Worm (Caenorhabditis elegans) whole organism, L2 larva: ENCODE results near the gene idpp-5.
A peak's percentile ranks its signal among the peaks of the same experiment; 100 is the strongest.

Experiments used
- C34F6.9 ChIP-seq: fragments of 150-350 bp; optimal IDR thresholded peaks from 2 replicates; lab custom pipeline; 2014; ENCODE audit warnings: missing biosample characterization, missing genetic modification characterization
- F13H6.1 ChIP-seq: sonication (generic microtip); optimal IDR thresholded peaks from 2 replicates; lab custom pipeline; 2016; ENCODE audit warnings: missing genetic modification characterization, missing compliant biosample characterization
- R02D3.7 ChIP-seq: fragments of 150-350 bp; optimal IDR thresholded peaks from 2 replicates; lab custom pipeline; 2014; ENCODE audit warnings: missing biosample characterization, missing genetic modification characterization
- Y55F3AM.14 ChIP-seq: fragments of 200-800 bp; sonication (Bioruptor generic); optimal IDR thresholded peaks from 2 replicates; lab custom pipeline; 2018; ENCODE audit warnings: mild to moderate bottlenecking, missing genetic modification characterization, missing compliant biosample characterization
- ZK546.5 ChIP-seq: sonication (generic microtip); optimal IDR thresholded peaks from 2 replicates; lab custom pipeline; 2017; ENCODE audit warnings: missing biosample characterization, missing genetic modification characterization
- alr-1 ChIP-seq: fragments of 150-350 bp; optimal IDR thresholded peaks from 2 replicates; lab custom pipeline; 2014; ENCODE audit warnings: missing biosample characterization, missing genetic modification characterization
- aly-2 ChIP-seq: fragments of 150-350 bp; optimal IDR thresholded peaks from 2 replicates; lab custom pipeline; 2014; ENCODE audit warnings: missing biosample characterization, missing genetic modification characterization
- ama-1 ChIP-seq: fragments of 150-350 bp; optimal IDR thresholded peaks from 2 replicates; lab custom pipeline; 2018; ENCODE audit warnings: inconsistent platforms
- blmp-1 ChIP-seq: sonication (generic microtip); optimal IDR thresholded peaks from 2 replicates; lab custom pipeline; 2017; ENCODE audit warnings: missing genetic modification characterization, mild to moderate bottlenecking, missing compliant biosample characterization, antibody characterized with exemption, moderate library complexity; ENCODE audit not compliant: insufficient read depth
- ceh-16 ChIP-seq: fragments of 150-350 bp; optimal IDR thresholded peaks from 2 replicates; lab custom pipeline; 2014; ENCODE audit warnings: missing biosample characterization, missing genetic modification characterization
- ceh-82 ChIP-seq: fragments of 150-350 bp; optimal IDR thresholded peaks from 2 replicates; lab custom pipeline; 2014; ENCODE audit warnings: missing biosample characterization, missing genetic modification characterization
- crh-2 ChIP-seq: sonication (generic microtip); optimal IDR thresholded peaks from 2 replicates; lab custom pipeline; 2017; ENCODE audit warnings: missing biosample characterization, missing genetic modification characterization
- dmd-4 ChIP-seq: sonication (generic microtip); optimal IDR thresholded peaks from 2 replicates; lab custom pipeline; 2017; ENCODE audit warnings: missing biosample characterization, missing genetic modification characterization
- egl-27 ChIP-seq: sonication (generic microtip); optimal IDR thresholded peaks from 3 replicates; lab custom pipeline; 2017; ENCODE audit warnings: missing biosample characterization, missing genetic modification reagents, missing genetic modification characterization
- elt-1 ChIP-seq: fragments of 150-350 bp; optimal IDR thresholded peaks from 2 replicates; lab custom pipeline; 2014; ENCODE audit warnings: missing biosample characterization, missing genetic modification characterization
- elt-3 ChIP-seq: sonication (generic microtip); optimal IDR thresholded peaks from 2 replicates; lab custom pipeline; 2017; ENCODE audit warnings: missing biosample characterization, missing genetic modification characterization
- fos-1 ChIP-seq: fragments of 150-350 bp; optimal IDR thresholded peaks from 2 replicates; lab custom pipeline; 2014; ENCODE audit warnings: missing biosample characterization, missing genetic modification characterization
- gmeb-1 ChIP-seq: fragments of 150-350 bp; optimal IDR thresholded peaks from 2 replicates; lab custom pipeline; 2014; ENCODE audit warnings: missing biosample characterization, missing genetic modification characterization
- lin-11 ChIP-seq: fragments of 150-350 bp; sonication (generic microtip); optimal IDR thresholded peaks from 2 replicates; lab custom pipeline; 2014; ENCODE audit warnings: missing biosample characterization, missing genetic modification characterization, inconsistent platforms, mixed read lengths
- lin-13 ChIP-seq: fragments of 150-350 bp; optimal IDR thresholded peaks from 2 replicates; lab custom pipeline; 2014; ENCODE audit warnings: missing biosample characterization, missing genetic modification reagents, missing genetic modification characterization
- lin-39 ChIP-seq: fragments of 150-350 bp; optimal IDR thresholded peaks from 2 replicates; lab custom pipeline; 2014; ENCODE audit warnings: missing biosample characterization, missing genetic modification reagents, missing genetic modification characterization
- lsy-2 ChIP-seq, 2 experiments: fragments of 150-350 bp in 1 of 2; sonication (generic microtip) in 1 of 2; optimal IDR thresholded peaks; 2 replicates each; lab custom pipeline; 2014 to 2017; ENCODE audit warnings: missing biosample characterization in 2 of 2, missing genetic modification characterization in 2 of 2
- mab-5 ChIP-seq: fragments of 150-350 bp; optimal IDR thresholded peaks from 2 replicates; lab custom pipeline; 2014; ENCODE audit warnings: missing biosample characterization, missing genetic modification characterization
- mbf-1 ChIP-seq: sonication (generic microtip); optimal IDR thresholded peaks from 2 replicates; lab custom pipeline; 2017; ENCODE audit warnings: missing biosample characterization, missing genetic modification characterization
- mdl-1 ChIP-seq, 2 experiments: fragments of 150-350 bp in 1 of 2; sonication (generic microtip) in 1 of 2; optimal IDR thresholded peaks; 2 replicates each; lab custom pipeline; 2017; ENCODE audit warnings: missing biosample characterization in 2 of 2, missing genetic modification characterization in 2 of 2
- nhr-10 ChIP-seq: sonication (generic microtip); optimal IDR thresholded peaks from 2 replicates; lab custom pipeline; 2017; ENCODE audit warnings: missing biosample characterization, missing genetic modification characterization
- nhr-11 ChIP-seq: fragments of 150-350 bp; optimal IDR thresholded peaks from 2 replicates; lab custom pipeline; 2014; ENCODE audit warnings: missing biosample characterization, missing genetic modification characterization
- nhr-12 ChIP-seq: fragments of 150-350 bp; optimal IDR thresholded peaks from 2 replicates; lab custom pipeline; 2014; ENCODE audit warnings: missing biosample characterization, missing genetic modification characterization
- nhr-129 ChIP-seq: fragments of 150-350 bp; optimal IDR thresholded peaks from 2 replicates; lab custom pipeline; 2014; ENCODE audit warnings: missing biosample characterization, missing genetic modification characterization
- nhr-21 ChIP-seq: fragments of 150-350 bp; optimal IDR thresholded peaks from 2 replicates; lab custom pipeline; 2014; ENCODE audit warnings: missing biosample characterization, missing genetic modification characterization
- nhr-23 ChIP-seq: fragments of 150-350 bp; optimal IDR thresholded peaks from 2 replicates; lab custom pipeline; 2014; ENCODE audit warnings: missing biosample characterization, missing genetic modification reagents, missing genetic modification characterization
- nhr-237 ChIP-seq: fragments of 150-350 bp; optimal IDR thresholded peaks from 2 replicates; lab custom pipeline; 2014; ENCODE audit warnings: missing biosample characterization, missing genetic modification characterization
- nhr-25 ChIP-seq: fragments of 150-350 bp; sonication (generic microtip); optimal IDR thresholded peaks from 3 replicates; lab custom pipeline; 2014; ENCODE audit warnings: missing biosample characterization, missing genetic modification characterization
- nhr-6 ChIP-seq: fragments of 150-350 bp; optimal IDR thresholded peaks from 2 replicates; lab custom pipeline; 2014; ENCODE audit warnings: missing biosample characterization, missing genetic modification characterization
- nhr-77 ChIP-seq: fragments of 150-350 bp; optimal IDR thresholded peaks from 2 replicates; lab custom pipeline; 2014; ENCODE audit warnings: missing biosample characterization, missing genetic modification characterization
- peb-1 ChIP-seq: fragments of 150-350 bp; optimal IDR thresholded peaks from 2 replicates; lab custom pipeline; 2014; ENCODE audit warnings: missing biosample characterization, missing genetic modification characterization
- sem-4 ChIP-seq: fragments of 150-350 bp; optimal IDR thresholded peaks from 2 replicates; lab custom pipeline; 2014; ENCODE audit warnings: missing biosample characterization, missing genetic modification reagents, missing genetic modification characterization
- skn-1 ChIP-seq: sonication (generic microtip); optimal IDR thresholded peaks from 2 replicates; lab custom pipeline; 2017; ENCODE audit warnings: missing biosample characterization, missing genetic modification characterization
- sma-3 ChIP-seq: sonication (generic microtip); optimal IDR thresholded peaks from 2 replicates; lab custom pipeline; 2016; ENCODE audit warnings: missing genetic modification reagents, missing genetic modification characterization, missing compliant biosample characterization
- sma-9 ChIP-seq, 2 experiments: fragments of 150-350 bp in 1 of 2; sonication (generic microtip) in 1 of 2; optimal IDR thresholded peaks; 2 replicates each; lab custom pipeline; 2014 to 2016; ENCODE audit warnings: missing genetic modification characterization in 2 of 2, mild to moderate bottlenecking in 1 of 2, missing biosample characterization in 1 of 2, missing compliant biosample characterization in 1 of 2, missing genetic modification reagents in 1 of 2, moderate library complexity in 1 of 2
- snpc-4 ChIP-seq: fragments of 150-350 bp; optimal IDR thresholded peaks from 2 replicates; lab custom pipeline; 2014; ENCODE audit warnings: missing biosample characterization, missing genetic modification characterization
- unc-39 ChIP-seq: fragments of 150-350 bp; optimal IDR thresholded peaks from 2 replicates; lab custom pipeline; 2014; ENCODE audit warnings: missing biosample characterization, missing genetic modification characterization
- unc-55 ChIP-seq: fragments of 150-350 bp; sonication (generic microtip); optimal IDR thresholded peaks from 3 replicates; lab custom pipeline; 2014; ENCODE audit warnings: missing biosample characterization, missing genetic modification reagents, missing genetic modification characterization
- unc-62 ChIP-seq: fragments of 150-350 bp; optimal IDR thresholded peaks from 2 replicates; lab custom pipeline; 2014; ENCODE audit warnings: missing biosample characterization, missing genetic modification reagents, missing genetic modification characterization
- zag-1 ChIP-seq: fragments of 150-350 bp; optimal IDR thresholded peaks from 2 replicates; lab custom pipeline; 2014; ENCODE audit warnings: missing biosample characterization, missing genetic modification characterization
- ztf-1 ChIP-seq: fragments of 200-800 bp; sonication (Bioruptor generic); conservative IDR thresholded peaks from 2 replicates; pipeline ENCODE4 v1.3.6; 2022; ENCODE audit warnings: missing genetic modification characterization, missing compliant biosample characterization
- ztf-11 ChIP-seq: sonication (generic microtip); optimal IDR thresholded peaks from 2 replicates; lab custom pipeline; 2017; ENCODE audit warnings: missing biosample characterization, missing genetic modification characterization
- ztf-4 ChIP-seq: fragments of 150-350 bp; optimal IDR thresholded peaks from 2 replicates; lab custom pipeline; 2014; ENCODE audit warnings: missing biosample characterization, missing genetic modification characterization

The idpp-5 gene

ce11 chrX:3788483-3788882 lies 4.1 kb downstream of the idpp-5 start (continued):
- TF ChIP-seq sma-9 (GFP tag; optimal IDR thresholded peaks at IDR 0.05; lab: Kevin White, UChicago) = peak; percentile 78
- TF ChIP-seq sma-9 (tag; optimal IDR thresholded peaks at IDR 0.05; lab: Kevin White, UChicago) = no peak
- TF ChIP-seq R02D3.7 (tag; lab: Kevin White, UChicago) = no peak
- TF ChIP-seq C34F6.9 = peak; percentile 29
- no peak for TF ChIP-seq unc-62 (GFP tag; lab: Kevin White, UChicago)
- TF ChIP-seq nhr-129 (tag; lab: Kevin White, UChicago) = peak; percentile 90
- TF ChIP-seq zag-1 = no peak
- TF ChIP-seq lsy-2 (tag; optimal IDR thresholded peaks at IDR 0.05; lab: Kevin White, UChicago) = peak in 1 of 2 experiments; percentile 68
- TF ChIP-seq ZK546.5 (tag; lab: Kevin White, UChicago) = no peak
- no peak for TF ChIP-seq lin-11 (tag; lab: Kevin White, UChicago)

ce11 chrX:3787431-3788076 lies 5.1 kb downstream of the idpp-5 start, which contains the start of gene pmpl-1:
pmpl-1 (plus strand) TSS chrX:3788026.
- TF ChIP-seq zag-1 = no peak
- peak; percentile 41 for TF ChIP-seq sem-4 (tag; lab: Kevin White, UChicago)
- TF ChIP-seq ztf-4 = no peak
- no peak for TF ChIP-seq ceh-82 (tag; lab: Kevin White, UChicago)
- TF ChIP-seq ztf-11 = no peak
- no peak for TF ChIP-seq gmeb-1
- no peak for TF ChIP-seq aly-2 (tag; lab: Kevin White, UChicago)
- peak in 1 of 2 experiments; percentile 27 for TF ChIP-seq lsy-2 (tag; optimal IDR thresholded peaks at IDR 0.05; lab: Kevin White, UChicago)
- no peak for TF ChIP-seq peb-1 (tag; lab: Kevin White, UChicago)
- TF ChIP-seq mab-5 (tag; lab: Kevin White, UChicago) = no peak
- no peak for TF ChIP-seq unc-62 (GFP tag; lab: Kevin White, UChicago)
- peak; percentile 31 to 46 for TF ChIP-seq mdl-1 (tag; optimal IDR thresholded peaks at IDR 0.05; lab: Kevin White, UChicago)
- no peak for TF ChIP-seq lin-39 (tag; lab: Kevin White, UChicago)
- TF ChIP-seq Y55F3AM.14 (GFP tag; lab: Kevin White, UChicago) = no peak
- no peak for TF ChIP-seq nhr-12 (tag; lab: Kevin White, UChicago)
- no peak for TF ChIP-seq dmd-4
- TF ChIP-seq C34F6.9 = peak; percentile 47
- no peak for TF ChIP-seq ama-1 (lab: Kevin White, UChicago)
- TF ChIP-seq elt-1 = no peak
- TF ChIP-seq lin-11 (tag; lab: Kevin White, UChicago) = peak; percentile 7
- TF ChIP-seq unc-39 = no peak
- peak; percentile 95 for TF ChIP-seq nhr-25 (tag; lab: Kevin White, UChicago)
- TF ChIP-seq nhr-6 (tag; lab: Kevin White, UChicago) = no peak
- no peak for TF ChIP-seq unc-55 (GFP tag; lab: Kevin White, UChicago)
- TF ChIP-seq R02D3.7 (tag; lab: Kevin White, UChicago) = no peak
- no peak for TF ChIP-seq sma-9 (GFP tag; optimal IDR thresholded peaks at IDR 0.05; lab: Kevin White, UChicago)
- no peak for TF ChIP-seq sma-9 (tag; optimal IDR thresholded peaks at IDR 0.05; lab: Kevin White, UChicago)
- no peak for TF ChIP-seq nhr-237 (tag; lab: Kevin White, UChicago)
- TF ChIP-seq egl-27 = peak; percentile 40
- peak; percentile 73 for TF ChIP-seq blmp-1 (tag; lab: Kevin White, UChicago)
- TF ChIP-seq elt-3 (tag; lab: Kevin White, UChicago) = no peak
- TF ChIP-seq alr-1 (tag; lab: Kevin White, UChicago) = no peak
- peak; percentile 91 for TF ChIP-seq ceh-16 (tag; lab: Kevin White, UChicago)
- TF ChIP-seq nhr-23 (tag; lab: Kevin White, UChicago) = peak; percentile 7
- TF ChIP-seq fos-1 = no peak
- no peak for TF ChIP-seq mbf-1 (tag; lab: Kevin White, UChicago)
- no peak for TF ChIP-seq snpc-4 (tag; lab: Kevin White, UChicago)
- TF ChIP-seq ZK546.5 (tag; lab: Kevin White, UChicago) = no peak
- TF ChIP-seq nhr-10 (tag; lab: Kevin White, UChicago) = no peak
- TF ChIP-seq ztf-1 = no peak
- peak; percentile 60 for TF ChIP-seq F13H6.1 (tag; lab: Kevin White, UChicago)
- TF ChIP-seq nhr-11 (tag; lab: Kevin White, UChicago) = no peak
- peak; percentile 51 for TF ChIP-seq sma-3 (GFP tag; lab: Kevin White, UChicago)
- peak; percentile 43 for TF ChIP-seq lin-13 (GFP tag; lab: Kevin White, UChicago)
- peak; percentile 74 for TF ChIP-seq nhr-129 (tag; lab: Kevin White, UChicago)
- TF ChIP-seq crh-2 = peak; percentile 64
- no peak for TF ChIP-seq skn-1 (tag; lab: Kevin White, UChicago)
- TF ChIP-seq nhr-77 (tag; lab: Kevin White, UChicago) = no peak
- peak; percentile 24 for TF ChIP-seq nhr-21 (tag; lab: Kevin White, UChicago)
